Fruit fly (Drosophila melanogaster) Kc167 (cell line): ENCODE measurements around the gene CG17648.

Experiments used
- Myc ChIP-seq: fragments of >200 bp; optimal IDR thresholded peaks from 2 replicates; lab custom pipeline; 2017; ENCODE audit warnings: missing external identifiers
- Sin3A ChIP-seq: fragments of >200 bp; optimal IDR thresholded peaks from 2 replicates; lab custom pipeline; 2018; ENCODE audit warnings: missing external identifiers
- h ChIP-seq: fragments of >200 bp; optimal IDR thresholded peaks from 3 replicates; lab custom pipeline; 2018; ENCODE audit warnings: missing external identifiers
- insv ChIP-seq: fragments of >200 bp; optimal IDR thresholded peaks from 3 replicates; lab custom pipeline; 2018; ENCODE audit warnings: missing external identifiers
- psq ChIP-seq: fragments of >200 bp; optimal IDR thresholded peaks from 2 replicates; lab custom pipeline; 2017; ENCODE audit warnings: missing external identifiers
- ttk ChIP-seq: sonication (Bioruptor generic); optimal IDR thresholded peaks from 2 replicates; lab custom pipeline; 2017; ENCODE audit warnings: missing external identifiers

dm6 chr2L:1717247-1717646, 34.9 kb upstream of the CG17648 start:
- no peak for TF ChIP-seq h (lab: Kevin White, UChicago)
- no peak for TF ChIP-seq psq
- TF ChIP-seq Sin3A (lab: Kevin White, UChicago), result no peak
- no peak for TF ChIP-seq ttk (lab: Kevin White, UChicago)
- TF ChIP-seq Myc (lab: Kevin White, UChicago), result no peak
- no peak for TF ChIP-seq insv (lab: Kevin White, UChicago)
